Worm (Caenorhabditis elegans): Measurements from ENCODE around the gene T19C3.2.

Gene T19C3.2

ce11 chrIII:640198-640803 lies 22.9 kb upstream of the T19C3.2 start, which contains the start of the genes tag-266 and tag-267:
tag-266 (minus strand) TSS chrIII:640226.
tag-267 (plus strand) TSS chrIII:640790.
- TF ChIP-seq daf-12 (tag; optimal IDR thresholded peaks at IDR 0.05) (no peak), elt-2 (tag; optimal IDR thresholded peaks at IDR 0.05) (peak; percentile 42), nhr-23 (tag; optimal IDR thresholded peaks at IDR 0.05) (peak; percentile 38), nhr-77 (tag; optimal IDR thresholded peaks at IDR 0.05) (no peak), ceh-28 (tag; optimal IDR thresholded peaks at IDR 0.05) (peak; percentile 69), lsy-12 (tag; optimal IDR thresholded peaks at IDR 0.05) (peak; percentile 21), fkh-10 (GFP tag; optimal IDR thresholded peaks at IDR 0.05) (peak; percentile 77), lin-15B (tag; optimal IDR thresholded peaks at IDR 0.05) (peak; percentile 83), nfya-1 (tag; optimal IDR thresholded peaks at IDR 0.05; ENCODE audit: insufficient read depth) (peak; percentile 59), jun-1 (tag; optimal IDR thresholded peaks at IDR 0.05) (peak; percentile 34), R02D3.7 (tag; optimal IDR thresholded peaks at IDR 0.05) (peak; percentile 18), pha-4 (tag; optimal IDR thresholded peaks at IDR 0.05) (peak; percentile 89), unc-62 (GFP tag; optimal IDR thresholded peaks at IDR 0.05) (no peak), eor-1 (tag; optimal IDR thresholded peaks at IDR 0.05) (peak in 1 of 2 experiments; percentile 20), pqm-1 (tag; optimal IDR thresholded peaks at IDR 0.05) (peak; percentile 18)

DNA sequence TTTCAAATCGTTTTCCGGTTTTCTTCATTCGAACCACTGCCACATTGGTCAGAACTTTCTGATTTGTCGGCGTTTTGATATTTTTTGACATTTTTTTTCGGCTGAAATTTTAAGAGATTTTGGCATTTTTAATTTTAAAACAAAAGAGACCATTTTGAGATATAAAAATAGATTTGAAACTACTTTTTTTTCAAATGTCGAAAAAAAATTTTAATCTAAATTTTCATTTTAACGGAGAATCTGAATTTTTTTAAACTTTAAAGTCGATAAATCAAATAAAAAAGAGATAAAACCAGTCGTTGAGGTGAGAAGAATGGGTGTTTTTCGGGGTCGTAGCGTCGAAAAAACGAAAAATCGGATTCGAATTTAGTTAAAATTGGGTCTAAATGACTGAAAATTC lies 21.0 kb upstream of the T19C3.2 start, which contains the start of gene sbds-1:
TSS of gene sbds-1 (minus strand) at position 101 of the 400 bp plus-strand sequence.
- no peak for TF ChIP-seq elt-3 (tag; optimal IDR thresholded peaks at IDR 0.05)

- TF ChIP-seq nhr-28 (tag; optimal IDR thresholded peaks at IDR 0.05) (no peak), nhr-23 (tag; optimal IDR thresholded peaks at IDR 0.05) (no peak)
These were observed 18.7 kb upstream of the T19C3.2 start, which contains the start of gene T19C3.7 for ce11 chrIII:636067-636466. T19C3.7 (minus strand) TSS chrIII:636167.

DNA sequence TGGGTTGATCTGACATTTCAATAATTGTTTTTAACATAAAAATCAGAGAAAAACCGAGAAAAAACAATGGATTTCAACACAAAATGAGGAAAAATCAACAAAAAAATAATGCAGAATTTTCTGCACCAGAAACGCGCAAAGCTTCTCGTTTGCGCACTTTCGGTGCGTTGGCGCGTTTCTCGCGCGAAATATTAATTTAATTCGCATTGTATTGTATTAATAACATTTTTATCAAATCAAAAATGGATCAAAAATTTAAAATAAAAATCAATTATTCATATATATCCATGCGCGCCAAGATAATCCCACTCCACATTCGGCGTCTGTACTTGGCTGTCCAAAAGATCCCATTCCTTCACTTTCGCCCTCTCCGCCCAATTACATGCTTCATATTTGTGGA lies 17.3 kb upstream of the T19C3.2 start, which contains the start of gene fem-2:
TSS of gene fem-2 (minus strand) at position 9 of the 400 bp plus-strand sequence.
- TF ChIP-seq sea-2 (GFP tag; optimal IDR thresholded peaks at IDR 0.05), result no peak
- TF ChIP-seq ZK546.5 (tag; optimal IDR thresholded peaks at IDR 0.05), result no peak
- TF ChIP-seq nhr-11 (tag; optimal IDR thresholded peaks at IDR 0.05), result no peak
- peak; percentile 11 for TF ChIP-seq snpc-4 (tag; optimal IDR thresholded peaks at IDR 0.05)
- TF ChIP-seq nhr-77 (tag; optimal IDR thresholded peaks at IDR 0.05), result no peak
- TF ChIP-seq ceh-9 (tag; optimal IDR thresholded peaks at IDR 0.05), result no peak
- TF ChIP-seq pha-4 (tag; optimal IDR thresholded peaks at IDR 0.05), result peak; percentile 46
- TF ChIP-seq mdl-1 (tag; optimal IDR thresholded peaks at IDR 0.05), result no peak
- no peak for TF ChIP-seq ceh-82 (tag; optimal IDR thresholded peaks at IDR 0.05)
- TF ChIP-seq nhr-28 (tag; optimal IDR thresholded peaks at IDR 0.05), result no peak
- no peak for TF ChIP-seq ztf-11 (tag; optimal IDR thresholded peaks at IDR 0.05)
- no peak for TF ChIP-seq unc-62 (GFP tag; optimal IDR thresholded peaks at IDR 0.05)
- no peak for TF ChIP-seq ama-1 (optimal IDR thresholded peaks at IDR 0.05)
- TF ChIP-seq skn-1 (tag; optimal IDR thresholded peaks at IDR 0.05), result no peak
- TF ChIP-seq egl-5 (tag; optimal IDR thresholded peaks at IDR 0.05), result no peak
- no peak for TF ChIP-seq elt-2 (tag; optimal IDR thresholded peaks at IDR 0.05)
- TF ChIP-seq pqm-1 (tag; optimal IDR thresholded peaks at IDR 0.05), result no peak
- TF ChIP-seq ceh-28 (tag; optimal IDR thresholded peaks at IDR 0.05), result no peak
- TF ChIP-seq tbx-2 (tag; optimal IDR thresholded peaks at IDR 0.05), result no peak
- TF ChIP-seq elt-3 (tag; optimal IDR thresholded peaks at IDR 0.05), result no peak
- no peak for TF ChIP-seq fkh-10 (GFP tag; optimal IDR thresholded peaks at IDR 0.05)
- no peak for TF ChIP-seq elt-1 (tag; optimal IDR thresholded peaks at IDR 0.05)
- TF ChIP-seq nhr-12 (tag; optimal IDR thresholded peaks at IDR 0.05), result no peak
- peak; percentile 41 for TF ChIP-seq nfya-1 (tag; optimal IDR thresholded peaks at IDR 0.05; ENCODE audit: insufficient read depth)
- TF ChIP-seq lin-15B (tag; optimal IDR thresholded peaks at IDR 0.05), result peak; percentile 22
- TF ChIP-seq mml-1 (tag; optimal IDR thresholded peaks at IDR 0.05), result no peak
- no peak for TF ChIP-seq ztf-4 (tag; optimal IDR thresholded peaks at IDR 0.05)
- no peak for TF ChIP-seq nhr-43 (tag; optimal IDR thresholded peaks at IDR 0.05; ENCODE audit: poor library complexity, severe bottlenecking)
- TF ChIP-seq nhr-237 (tag; optimal IDR thresholded peaks at IDR 0.05), result no peak
- no peak for TF ChIP-seq jun-1 (tag; optimal IDR thresholded peaks at IDR 0.05)
- TF ChIP-seq unc-39 (tag; optimal IDR thresholded peaks at IDR 0.05), result no peak
- TF ChIP-seq nhr-67 (tag; optimal IDR thresholded peaks at IDR 0.05), result no peak
- no peak for TF ChIP-seq daf-12 (tag; optimal IDR thresholded peaks at IDR 0.05)
- TF ChIP-seq fkh-2 (tag; optimal IDR thresholded peaks at IDR 0.05), result no peak
- TF ChIP-seq aly-2 (tag; optimal IDR thresholded peaks at IDR 0.05), result no peak
- no peak for TF ChIP-seq egl-27 (tag; optimal IDR thresholded peaks at IDR 0.05)
- TF ChIP-seq nhr-76 (tag; optimal IDR thresholded peaks at IDR 0.05), result no peak
- TF ChIP-seq nhr-23 (tag; optimal IDR thresholded peaks at IDR 0.05), result peak; percentile 23
- TF ChIP-seq nhr-25 (tag; optimal IDR thresholded peaks at IDR 0.05), result no peak
- TF ChIP-seq lin-39 (tag; optimal IDR thresholded peaks at IDR 0.05), result peak; percentile 8
- no peak for TF ChIP-seq ceh-16 (tag; optimal IDR thresholded peaks at IDR 0.05)
- TF ChIP-seq fos-1 (tag; optimal IDR thresholded peaks at IDR 0.05), result no peak
